Fruit fly (Drosophila melanogaster) whole organism, embryonic: ENCODE measurements around the gene Abl.

Experiments
- Atf6 ChIP-seq: fragments of 200-800 bp; sonication (Bioruptor generic); IDR thresholded peaks from 2 replicates; pipeline ENCODE4 v1.3.6; 2022; ENCODE audit warnings: missing biosample characterization, missing genetic modification characterization
- CG10366 ChIP-seq: fragments of 200-800 bp; sonication (Bioruptor generic); IDR thresholded peaks from 2 replicates; pipeline ENCODE4 v1.3.6; 2022; ENCODE audit warnings: missing biosample characterization, missing genetic modification characterization
- CG10543 ChIP-seq: fragments of 200-800 bp; sonication (Bioruptor generic); optimal IDR thresholded peaks from 3 replicates; lab custom pipeline; 2017; ENCODE audit warnings: missing biosample characterization, mild to moderate bottlenecking, missing genetic modification characterization, moderate library complexity
- CG10565 ChIP-seq: fragments of 200-800 bp; sonication (Bioruptor generic); optimal IDR thresholded peaks from 3 replicates; lab custom pipeline; 2016; ENCODE audit warnings: missing biosample characterization, mild to moderate bottlenecking, missing genetic modification characterization
- CG10959 ChIP-seq: fragments of 200-800 bp; sonication (Bioruptor generic); IDR thresholded peaks from 2 replicates; pipeline ENCODE4 v1.3.6; 2022; ENCODE audit warnings: missing biosample characterization, missing genetic modification characterization
- CG1233 ChIP-seq: fragments of 200-800 bp; sonication (Bioruptor generic); optimal IDR thresholded peaks from 4 replicates; lab custom pipeline; 2018; ENCODE audit warnings: missing biosample characterization, mild to moderate bottlenecking, missing genetic modification characterization
- CG13894 ChIP-seq: fragments of 200-800 bp; sonication (Bioruptor generic); optimal IDR thresholded peaks from 3 replicates; lab custom pipeline; 2018; ENCODE audit warnings: missing biosample characterization, mild to moderate bottlenecking, missing genetic modification characterization, moderate library complexity
- CG14014 ChIP-seq: fragments of 200-800 bp; sonication (Bioruptor generic); IDR thresholded peaks from 2 replicates; pipeline ENCODE4 v1.3.6; 2022; ENCODE audit warnings: missing biosample characterization, missing genetic modification characterization
- CG14050 ChIP-seq: fragments of 200-800 bp; sonication (Bioruptor generic); IDR thresholded peaks from 3 replicates; pipeline ENCODE4 v1.3.6; 2022; ENCODE audit warnings: missing biosample characterization, missing genetic modification characterization
- CG15073 ChIP-seq: fragments of 200-800 bp; sonication (Bioruptor generic); optimal IDR thresholded peaks from 2 replicates; lab custom pipeline; 2016; ENCODE audit warnings: missing biosample characterization, missing genetic modification characterization
- CG15696 ChIP-seq: fragments of 200-800 bp; sonication (Bioruptor generic); optimal IDR thresholded peaks from 2 replicates; lab custom pipeline; 2019; ENCODE audit warnings: missing biosample characterization, mild to moderate bottlenecking, missing genetic modification characterization, moderate library complexity
- CG18011 ChIP-seq: fragments of 200-800 bp; sonication (Bioruptor generic); optimal IDR thresholded peaks from 2 replicates; lab custom pipeline; 2017; ENCODE audit warnings: missing biosample characterization, missing genetic modification characterization, mild to moderate bottlenecking, moderate library complexity, missing genotype
- CG18262 ChIP-seq: fragments of 200-800 bp; optimal IDR thresholded peaks from 3 replicates; lab custom pipeline; 2019; ENCODE audit warnings: missing biosample characterization, mild to moderate bottlenecking, missing genetic modification characterization, moderate library complexity
- CG2116 ChIP-seq: fragments of 200-800 bp; sonication (Bioruptor generic); optimal IDR thresholded peaks from 3 replicates; lab custom pipeline; 2018; ENCODE audit warnings: missing biosample characterization, mild to moderate bottlenecking, missing genetic modification characterization
- CG30403 ChIP-seq: fragments of 200-800 bp; sonication (Bioruptor generic); optimal IDR thresholded peaks from 3 replicates; lab custom pipeline; 2016; ENCODE audit warnings: missing biosample characterization, missing genetic modification characterization
- CG30431 ChIP-seq: fragments of 200-800 bp; sonication (Bioruptor generic); optimal IDR thresholded peaks from 2 replicates; lab custom pipeline; 2017; ENCODE audit warnings: missing biosample characterization, missing genetic modification characterization
- CG32767 ChIP-seq: fragments of 200-800 bp; sonication (Bioruptor generic); IDR thresholded peaks from 2 replicates; pipeline ENCODE4 v1.3.6; 2022; ENCODE audit warnings: missing biosample characterization, missing genetic modification characterization
- CG4617 ChIP-seq: fragments of 200-800 bp; sonication (Bioruptor generic); optimal IDR thresholded peaks from 3 replicates; lab custom pipeline; 2016; ENCODE audit warnings: missing biosample characterization, missing genetic modification characterization, borderline replicate concordance
- CG4854 ChIP-seq: fragments of 200-800 bp; sonication (Bioruptor generic); optimal IDR thresholded peaks from 2 replicates; lab custom pipeline; 2016; ENCODE audit warnings: missing biosample characterization, missing genetic modification characterization, inconsistent platforms
- CG6854 ChIP-seq: fragments of 200-800 bp; sonication (Bioruptor generic); optimal IDR thresholded peaks from 3 replicates; lab custom pipeline; 2017; ENCODE audit warnings: missing biosample characterization, mild to moderate bottlenecking, missing genetic modification characterization
- CG8290 ChIP-seq, 3 experiments: fragments of 200-800 bp; sonication (Bioruptor generic); optimal IDR thresholded peaks; 2 replicates each; lab custom pipeline; 2016 to 2019; ENCODE audit warnings: missing biosample characterization in 3 of 3, missing genetic modification characterization in 3 of 3, mild to moderate bottlenecking in 2 of 3, moderate library complexity in 1 of 3
- CG8924 ChIP-seq: fragments of 200-800 bp; optimal IDR thresholded peaks from 3 replicates; lab custom pipeline; 2019; ENCODE audit warnings: missing biosample characterization, mild to moderate bottlenecking, missing genetic modification characterization, moderate library complexity
- CG9609 ChIP-seq: fragments of 200-800 bp; sonication (Bioruptor generic); optimal IDR thresholded peaks from 3 replicates; lab custom pipeline; 2016; ENCODE audit warnings: missing biosample characterization, missing genetic modification characterization
- CG9727 ChIP-seq: fragments of 200-800 bp; sonication (Bioruptor generic); optimal IDR thresholded peaks from 3 replicates; lab custom pipeline; 2017; ENCODE audit warnings: missing biosample characterization, mild to moderate bottlenecking, missing genetic modification characterization
- CG9817 ChIP-seq: fragments of 200-800 bp; sonication (Bioruptor generic); optimal IDR thresholded peaks from 2 replicates; lab custom pipeline; 2018; ENCODE audit warnings: missing biosample characterization, mild to moderate bottlenecking, missing genetic modification characterization, moderate library complexity
- Dp ChIP-seq: fragments of 200-800 bp; sonication (Bioruptor generic); optimal IDR thresholded peaks from 2 replicates; lab custom pipeline; 2018; ENCODE audit warnings: missing biosample characterization, mild to moderate bottlenecking, missing genetic modification characterization, moderate library complexity
- ERR ChIP-seq: fragments of 200-800 bp; sonication (Bioruptor generic); optimal IDR thresholded peaks from 2 replicates; lab custom pipeline; 2016; ENCODE audit warnings: missing biosample characterization, missing genetic modification characterization
- Fer1 ChIP-seq: fragments of 200-800 bp; sonication (Bioruptor generic); optimal IDR thresholded peaks from 2 replicates; lab custom pipeline; 2017; ENCODE audit warnings: missing biosample characterization, mild to moderate bottlenecking, missing genetic modification characterization
- GATAe ChIP-seq: fragments of 200-800 bp; sonication (Bioruptor generic); conservative IDR thresholded peaks from 2 replicates; pipeline ENCODE4 v1.3.6; 2022; ENCODE audit warnings: missing biosample characterization, missing genetic modification characterization
- H2.0 ChIP-seq: fragments of 200-800 bp; sonication (Bioruptor generic); IDR thresholded peaks from 2 replicates; pipeline ENCODE4 v1.3.6; 2022; ENCODE audit warnings: missing biosample characterization, missing genetic modification characterization
- HmgZ ChIP-seq: fragments of 200-800 bp; sonication (Bioruptor generic); optimal IDR thresholded peaks from 2 replicates; lab custom pipeline; 2018; ENCODE audit warnings: missing biosample characterization, mild to moderate bottlenecking, missing genetic modification characterization
- Myb ChIP-seq: fragments of 200-800 bp; sonication (Bioruptor generic); optimal IDR thresholded peaks from 2 replicates; lab custom pipeline; 2016; ENCODE audit warnings: missing biosample characterization, missing genetic modification characterization
- Sox102F ChIP-seq: fragments of 200-800 bp; sonication (Bioruptor generic); optimal IDR thresholded peaks from 2 replicates; lab custom pipeline; 2018; ENCODE audit warnings: missing biosample characterization, mild to moderate bottlenecking, missing genetic modification characterization, moderate library complexity
- Vsx1 ChIP-seq: fragments of 200-800 bp; sonication (Bioruptor generic); optimal IDR thresholded peaks from 2 replicates; lab custom pipeline; 2017; ENCODE audit warnings: missing biosample characterization, mild to moderate bottlenecking, missing genetic modification characterization, missing genetic modification reagents
- Xbp1 ChIP-seq: fragments of 200-800 bp; sonication (Bioruptor generic); optimal IDR thresholded peaks from 3 replicates; lab custom pipeline; 2016; ENCODE audit warnings: missing biosample characterization, mild to moderate bottlenecking, missing genetic modification characterization
- YL-1 ChIP-seq: fragments of 200-800 bp; sonication (Bioruptor generic); optimal IDR thresholded peaks from 3 replicates; lab custom pipeline; 2017; ENCODE audit warnings: missing biosample characterization, mild to moderate bottlenecking, missing genetic modification characterization
- ab ChIP-seq: fragments of 200-800 bp; sonication (Bioruptor generic); optimal IDR thresholded peaks from 2 replicates; lab custom pipeline; 2016; ENCODE audit warnings: missing biosample characterization, missing genetic modification characterization
- ato ChIP-seq: fragments of 200-800 bp; sonication (Bioruptor generic); IDR thresholded peaks from 2 replicates; pipeline ENCODE4 v1.3.6; 2022; ENCODE audit warnings: missing biosample characterization, missing genetic modification characterization; ENCODE audit not compliant: partially characterized antibody
- dati ChIP-seq: fragments of 200-800 bp; sonication (Bioruptor generic); IDR thresholded peaks from 2 replicates; pipeline ENCODE4 v1.3.6; 2022; ENCODE audit warnings: missing biosample characterization, missing genetic modification characterization
- esg ChIP-seq: fragments of 200-800 bp; sonication (Bioruptor generic); conservative IDR thresholded peaks from 2 replicates; pipeline ENCODE4 v1.3.6; 2022; ENCODE audit warnings: missing biosample characterization, missing genetic modification characterization
- gem ChIP-seq: fragments of 200-800 bp; sonication (Bioruptor generic); optimal IDR thresholded peaks from 2 replicates; lab custom pipeline; 2019; ENCODE audit warnings: missing biosample characterization, mild to moderate bottlenecking, missing genetic modification characterization, moderate library complexity
- grau ChIP-seq: fragments of 200-800 bp; optimal IDR thresholded peaks from 3 replicates; lab custom pipeline; 2019; ENCODE audit warnings: missing biosample characterization, mild to moderate bottlenecking, missing genetic modification characterization, moderate library complexity
- lola ChIP-seq, 3 experiments: fragments of >200 bp in 2 of 3; fragments of 200-800 bp in 1 of 3; sonication (Bioruptor generic) in 1 of 3; optimal IDR thresholded peaks; 2 replicates each; lab custom pipeline; 2017 to 2019; ENCODE audit warnings: missing biosample characterization in 3 of 3, missing genetic modification characterization in 3 of 3, mild to moderate bottlenecking in 1 of 3, moderate library complexity in 1 of 3
- phol ChIP-seq: fragments of 200-800 bp; sonication (Bioruptor generic); optimal IDR thresholded peaks from 3 replicates; lab custom pipeline; 2018; ENCODE audit warnings: missing biosample characterization, mild to moderate bottlenecking, missing genetic modification characterization, moderate library complexity
- pzg ChIP-seq: fragments of 200-800 bp; sonication (Bioruptor generic); optimal IDR thresholded peaks from 3 replicates; lab custom pipeline; 2018; ENCODE audit warnings: missing biosample characterization, mild to moderate bottlenecking, missing genetic modification characterization, moderate library complexity
- so ChIP-seq: fragments of 200-800 bp; sonication (Bioruptor generic); IDR thresholded peaks from 3 replicates; pipeline ENCODE4 v1.3.6; 2022; ENCODE audit warnings: missing biosample characterization, missing genetic modification characterization
- stwl ChIP-seq: fragments of 200-800 bp; sonication (Bioruptor generic); optimal IDR thresholded peaks from 3 replicates; lab custom pipeline; 2018; ENCODE audit warnings: missing biosample characterization, mild to moderate bottlenecking, missing genetic modification characterization, moderate library complexity

Abl gene

DNA sequence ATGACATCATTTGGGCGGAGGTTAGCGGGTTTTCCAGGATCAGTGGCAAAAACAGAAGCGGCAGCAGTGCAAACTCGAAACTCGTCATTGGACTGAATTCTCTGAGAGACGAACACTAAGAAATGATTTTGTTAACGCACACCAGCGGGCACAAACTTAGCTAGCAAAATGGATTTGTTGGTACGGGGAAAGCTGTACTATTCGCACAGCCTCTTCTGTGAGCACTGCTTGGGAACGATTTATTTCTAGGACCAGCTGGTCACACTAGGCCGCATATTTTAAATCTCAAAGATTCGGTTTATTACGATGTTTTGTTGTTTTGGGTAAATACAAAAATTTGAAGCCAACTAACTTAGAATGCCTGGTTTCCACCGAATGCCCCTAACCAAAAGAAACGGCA, 38.6 kb downstream of the Abl start, which contains the start of gene CG4098 (continued):
- TF ChIP-seq CG9727 (GFP tag; lab: Kevin White, UChicago) = peak; percentile 8
- peak; percentile 7 for TF ChIP-seq stwl (tag; lab: Kevin White, UChicago)
- TF ChIP-seq Atf6 (GFP tag; lab: Robert Waterston, UW) = peak; percentile 67
- TF ChIP-seq esg (GFP tag; lab: Robert Waterston, UW) = peak; percentile 32; the same call in 1 of the 2 replicates

- TF ChIP-seq gem (tag; lab: Kevin White, UChicago) (peak; percentile 45), dati (GFP tag; lab: Robert Waterston, UW) (no peak), GATAe (GFP tag; lab: Robert Waterston, UW) (no peak), CG30431 (GFP tag; lab: Kevin White, UChicago) (no peak), HmgZ (peak; percentile 20), YL-1 (GFP tag; lab: Kevin White, UChicago) (peak; percentile 17), stwl (tag; lab: Kevin White, UChicago) (peak; percentile 12), CG10565 (no peak), CG18011 (no peak), CG2116 (GFP tag; lab: Kevin White, UChicago) (peak; percentile 48), CG13894 (tag; lab: Kevin White, UChicago) (peak; percentile 25), Myb (GFP tag; lab: Kevin White, UChicago) (peak; percentile 60), pzg (GFP tag; lab: Kevin White, UChicago) (peak; percentile 32), CG10959 (GFP tag; lab: Robert Waterston, UW) (no peak), CG10366 (GFP tag; lab: Robert Waterston, UW) (no peak), grau (tag; lab: Kevin White, UChicago) (peak; percentile 30), CG15073 (GFP tag; lab: Kevin White, UChicago) (no peak), ERR (GFP tag; lab: Kevin White, UChicago) (no peak), Xbp1 (GFP tag; lab: Kevin White, UChicago) (peak; percentile 33), Dp (GFP tag; lab: Kevin White, UChicago) (peak; percentile 58), CG9817 (tag; lab: Kevin White, UChicago) (peak; percentile 39), CG32767 (GFP tag; lab: Robert Waterston, UW) (no peak), CG6854 (no peak), Sox102F (GFP tag; lab: Kevin White, UChicago) (peak; percentile 15), H2.0 (no peak), CG1233 (GFP tag; lab: Kevin White, UChicago) (peak; percentile 9), ato (GFP tag; lab: Robert Waterston, UW) (no peak), CG8290 (GFP tag; optimal IDR thresholded peaks at IDR 0.05; lab: Kevin White, UChicago) (no peak), CG8290 (tag; optimal IDR thresholded peaks at IDR 0.05; lab: Kevin White, UChicago) (peak in 1 of 2 experiments; percentile 32), CG9609 (GFP tag; lab: Kevin White, UChicago) (peak; percentile 22), CG14014 (GFP tag; lab: Robert Waterston, UW) (no peak), CG30403 (GFP tag; lab: Kevin White, UChicago) (peak; percentile 20), CG14050 (GFP tag; lab: Robert Waterston, UW) (no peak), lola (GFP tag; optimal IDR thresholded peaks at IDR 0.05; lab: Kevin White, UChicago) (peak in 1 of 3 experiments; percentile 45), ab (no peak), Atf6 (GFP tag; lab: Robert Waterston, UW) (no peak), Fer1 (GFP tag; lab: Kevin White, UChicago) (peak; percentile 37), so (GFP tag; lab: Robert Waterston, UW) (no peak), CG4854 (no peak), CG10543 (GFP tag; lab: Kevin White, UChicago) (peak; percentile 56), CG15696 (peak; percentile 32), CG4617 (GFP tag; lab: Kevin White, UChicago) (no peak), Vsx1 (GFP tag; lab: Kevin White, UChicago) (peak; percentile 91), phol (tag; lab: Kevin White, UChicago) (peak; percentile 81), CG8924 (tag; lab: Kevin White, UChicago) (peak; percentile 20), CG18262 (tag; lab: Kevin White, UChicago) (peak; percentile 54)
These were observed 44.9 kb downstream of the Abl start, which contains the start of gene Arts for dm6 chr3L:16602736-16603144. Gene Arts (plus strand): TSS chr3L:16602851.
